Worm (Caenorhabditis elegans): ENCODE measurements around the gene hosl-1.

Gene hosl-1

ce11 chrX:4636821-4637220 lies at the start of gene hosl-1:
Gene hosl-1 (plus strand): TSS chrX:4637121.
- TF ChIP-seq tbx-37 (GFP tag; conservative IDR thresholded peaks at IDR 0.05) (no peak), tra-4 (tag; optimal IDR thresholded peaks at IDR 0.05) (no peak), pes-1 (GFP tag; IDR thresholded peaks at IDR 0.05) (no peak), hmg-4 (GFP tag; optimal IDR thresholded peaks at IDR 0.05) (no peak), B0310.2 (tag; optimal IDR thresholded peaks at IDR 0.05) (no peak), ceh-36 (tag; optimal IDR thresholded peaks at IDR 0.05) (no peak), hnd-1 (tag; optimal IDR thresholded peaks at IDR 0.05) (no peak), hmbx-1 (tag; optimal IDR thresholded peaks at IDR 0.05) (no peak), ets-7 (tag; optimal IDR thresholded peaks at IDR 0.05) (no peak), tbx-11 (GFP tag; IDR thresholded peaks at IDR 0.05) (no peak), flt-1 (GFP tag; IDR thresholded peaks at IDR 0.05) (no peak), sea-1 (GFP tag; conservative IDR thresholded peaks at IDR 0.05) (no peak), ama-1 (optimal IDR thresholded peaks at IDR 0.05) (no peak), F13C5.2 (tag; optimal IDR thresholded peaks at IDR 0.05) (no peak), scrt-1 (GFP tag; IDR thresholded peaks at IDR 0.05) (no peak), aly-1 (tag; optimal IDR thresholded peaks at IDR 0.05) (no peak), ceh-13 (GFP tag; optimal IDR thresholded peaks at IDR 0.05) (no peak)

- TF ChIP-seq hmg-4 (GFP tag; optimal IDR thresholded peaks at IDR 0.05): no peak
- TF ChIP-seq ceh-13 (GFP tag; optimal IDR thresholded peaks at IDR 0.05): no peak
- no peak for TF ChIP-seq sea-1 (GFP tag; conservative IDR thresholded peaks at IDR 0.05)
- no peak for TF ChIP-seq hnd-1 (tag; optimal IDR thresholded peaks at IDR 0.05)
- no peak for TF ChIP-seq tbx-37 (GFP tag; conservative IDR thresholded peaks at IDR 0.05)
These were observed 49.0 kb upstream of the hosl-1 start for ce11 chrX:4587934-4588333.

ce11 chrX:4588462-4588861 lies 48.5 kb upstream of the hosl-1 start, which contains the start of gene lnp-1:
Gene lnp-1 (plus strand): TSS chrX:4588762.
- TF ChIP-seq scrt-1 (GFP tag; IDR thresholded peaks at IDR 0.05): no peak
- TF ChIP-seq hnd-1 (tag; optimal IDR thresholded peaks at IDR 0.05): no peak
- no peak for TF ChIP-seq sea-1 (GFP tag; conservative IDR thresholded peaks at IDR 0.05)
- TF ChIP-seq tbx-37 (GFP tag; conservative IDR thresholded peaks at IDR 0.05): no peak
- TF ChIP-seq ets-7 (tag; optimal IDR thresholded peaks at IDR 0.05): no peak
- TF ChIP-seq ama-1 (optimal IDR thresholded peaks at IDR 0.05): no peak
- no peak for TF ChIP-seq tra-4 (tag; optimal IDR thresholded peaks at IDR 0.05)
- TF ChIP-seq B0310.2 (tag; optimal IDR thresholded peaks at IDR 0.05): no peak
- TF ChIP-seq flt-1 (GFP tag; IDR thresholded peaks at IDR 0.05): no peak

- TF ChIP-seq aly-1 (tag; optimal IDR thresholded peaks at IDR 0.05) (no peak), F13C5.2 (tag; optimal IDR thresholded peaks at IDR 0.05) (no peak), tra-4 (tag; optimal IDR thresholded peaks at IDR 0.05) (no peak), scrt-1 (GFP tag; IDR thresholded peaks at IDR 0.05) (no peak), hmbx-1 (tag; optimal IDR thresholded peaks at IDR 0.05) (no peak), hmg-4 (GFP tag; optimal IDR thresholded peaks at IDR 0.05) (no peak), sea-1 (GFP tag; conservative IDR thresholded peaks at IDR 0.05) (no peak), ets-7 (tag; optimal IDR thresholded peaks at IDR 0.05) (no peak), B0310.2 (tag; optimal IDR thresholded peaks at IDR 0.05) (no peak), ceh-13 (GFP tag; optimal IDR thresholded peaks at IDR 0.05) (no peak), tbx-11 (GFP tag; IDR thresholded peaks at IDR 0.05) (no peak), flt-1 (GFP tag; IDR thresholded peaks at IDR 0.05) (no peak), hnd-1 (tag; optimal IDR thresholded peaks at IDR 0.05) (no peak), ama-1 (optimal IDR thresholded peaks at IDR 0.05) (no peak), ceh-36 (tag; optimal IDR thresholded peaks at IDR 0.05) (no peak), pes-1 (GFP tag; IDR thresholded peaks at IDR 0.05) (no peak), tbx-37 (GFP tag; conservative IDR thresholded peaks at IDR 0.05) (no peak)
These were observed 44.7 kb upstream of the hosl-1 start, which contains the start of gene flp-12 for ce11 chrX:4592250-4592649. Gene flp-12 (minus strand): TSS chrX:4592350.

ce11 chrX:4597419-4597818 lies 39.5 kb upstream of the hosl-1 start:
- no peak for TF ChIP-seq hmbx-1 (tag; optimal IDR thresholded peaks at IDR 0.05)
- no peak for TF ChIP-seq ets-7 (tag; optimal IDR thresholded peaks at IDR 0.05)
- no peak for TF ChIP-seq ceh-13 (GFP tag; optimal IDR thresholded peaks at IDR 0.05)
- no peak for TF ChIP-seq sea-1 (GFP tag; conservative IDR thresholded peaks at IDR 0.05)
- no peak for TF ChIP-seq hnd-1 (tag; optimal IDR thresholded peaks at IDR 0.05)
- no peak for TF ChIP-seq hmg-4 (GFP tag; optimal IDR thresholded peaks at IDR 0.05)

DNA sequence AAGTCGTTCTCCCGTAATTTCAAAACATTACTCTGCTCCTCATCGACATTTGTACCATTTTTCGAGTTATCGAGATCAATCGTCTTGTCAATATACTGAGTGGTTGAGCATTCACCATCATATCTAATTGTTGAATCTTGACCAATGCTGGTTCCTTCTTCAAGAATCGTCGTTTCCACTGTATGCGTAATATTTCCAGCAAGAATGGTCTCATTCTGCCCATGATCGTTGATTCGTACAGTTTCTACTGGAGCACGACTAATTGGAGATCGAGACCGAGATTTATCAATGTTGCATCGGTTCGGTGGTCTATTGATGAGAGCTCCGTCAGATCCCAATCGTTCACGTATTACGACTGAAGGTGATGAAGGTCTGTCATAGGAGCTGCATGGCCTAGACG lies 37.4 kb upstream of the hosl-1 start:
- no peak for TF ChIP-seq ets-7 (tag; optimal IDR thresholded peaks at IDR 0.05)
- no peak for TF ChIP-seq flt-1 (GFP tag; IDR thresholded peaks at IDR 0.05)
- no peak for TF ChIP-seq sea-1 (GFP tag; conservative IDR thresholded peaks at IDR 0.05)
- no peak for TF ChIP-seq tbx-37 (GFP tag; conservative IDR thresholded peaks at IDR 0.05)
- TF ChIP-seq hmg-4 (GFP tag; optimal IDR thresholded peaks at IDR 0.05): no peak
- no peak for TF ChIP-seq aly-1 (tag; optimal IDR thresholded peaks at IDR 0.05)
- no peak for TF ChIP-seq F13C5.2 (tag; optimal IDR thresholded peaks at IDR 0.05)
- no peak for TF ChIP-seq tra-4 (tag; optimal IDR thresholded peaks at IDR 0.05)
- TF ChIP-seq pes-1 (GFP tag; IDR thresholded peaks at IDR 0.05): no peak
- no peak for TF ChIP-seq ama-1 (optimal IDR thresholded peaks at IDR 0.05)
- TF ChIP-seq hmbx-1 (tag; optimal IDR thresholded peaks at IDR 0.05): no peak
- no peak for TF ChIP-seq B0310.2 (tag; optimal IDR thresholded peaks at IDR 0.05)
- TF ChIP-seq tbx-11 (GFP tag; IDR thresholded peaks at IDR 0.05): no peak
- no peak for TF ChIP-seq hnd-1 (tag; optimal IDR thresholded peaks at IDR 0.05)
- TF ChIP-seq ceh-36 (tag; optimal IDR thresholded peaks at IDR 0.05): no peak
- no peak for TF ChIP-seq scrt-1 (GFP tag; IDR thresholded peaks at IDR 0.05)

ce11 chrX:4600987-4601386 lies 35.9 kb upstream of the hosl-1 start:
- TF ChIP-seq scrt-1 (GFP tag; IDR thresholded peaks at IDR 0.05): no peak
- TF ChIP-seq sea-1 (GFP tag; conservative IDR thresholded peaks at IDR 0.05): no peak
- TF ChIP-seq tra-4 (tag; optimal IDR thresholded peaks at IDR 0.05): no peak
- no peak for TF ChIP-seq B0310.2 (tag; optimal IDR thresholded peaks at IDR 0.05)
- no peak for TF ChIP-seq hnd-1 (tag; optimal IDR thresholded peaks at IDR 0.05)
- TF ChIP-seq tbx-37 (GFP tag; conservative IDR thresholded peaks at IDR 0.05): no peak
- TF ChIP-seq F13C5.2 (tag; optimal IDR thresholded peaks at IDR 0.05): no peak
- no peak for TF ChIP-seq aly-1 (tag; optimal IDR thresholded peaks at IDR 0.05)
- no peak for TF ChIP-seq hmg-4 (GFP tag; optimal IDR thresholded peaks at IDR 0.05)
- no peak for TF ChIP-seq ceh-13 (GFP tag; optimal IDR thresholded peaks at IDR 0.05)
- no peak for TF ChIP-seq tbx-11 (GFP tag; IDR thresholded peaks at IDR 0.05)
- TF ChIP-seq flt-1 (GFP tag; IDR thresholded peaks at IDR 0.05): no peak
